Worm (Caenorhabditis elegans) whole organism, late embryonic: ENCODE data around the gene cutl-1.

ENCODE experiments used
- C08G9.2 ChIP-seq: sonication (generic microtip); optimal IDR thresholded peaks from 2 replicates; lab custom pipeline; 2016; ENCODE audit warnings: mild to moderate bottlenecking, missing genetic modification characterization, moderate library complexity, missing compliant biosample characterization
- K02D7.2 ChIP-seq: sonication (generic microtip); optimal IDR thresholded peaks from 2 replicates; lab custom pipeline; 2017; ENCODE audit warnings: mild to moderate bottlenecking, missing genetic modification characterization, missing compliant biosample characterization
- K09A11.1 ChIP-seq: sonication (generic microtip); optimal IDR thresholded peaks from 2 replicates; lab custom pipeline; 2017; ENCODE audit warnings: antibody characterized with exemption, mild to moderate bottlenecking, missing genetic modification characterization, missing compliant biosample characterization; ENCODE audit not compliant: insufficient read depth
- T23F11.4 ChIP-seq: fragments of 200-800 bp; sonication (Bioruptor generic); optimal IDR thresholded peaks from 2 replicates; lab custom pipeline; 2018; ENCODE audit warnings: mild to moderate bottlenecking, missing genetic modification characterization, missing compliant biosample characterization
- Y22D7AL.16 ChIP-seq: sonication (generic microtip); optimal IDR thresholded peaks from 2 replicates; lab custom pipeline; 2016; ENCODE audit warnings: missing genetic modification characterization, missing compliant biosample characterization
- ahr-1 ChIP-seq: sonication (generic microtip); optimal IDR thresholded peaks from 2 replicates; lab custom pipeline; 2016; ENCODE audit warnings: missing genetic modification characterization, missing compliant biosample characterization
- ama-1 ChIP-seq: fragments of 150-350 bp; optimal IDR thresholded peaks from 2 replicates; lab custom pipeline; 2014
- ceh-14 ChIP-seq: sonication (generic microtip); optimal IDR thresholded peaks from 2 replicates; lab custom pipeline; 2016; ENCODE audit warnings: missing genotype, missing genetic modification characterization, missing compliant biosample characterization
- ceh-18 ChIP-seq: sonication (generic microtip); optimal IDR thresholded peaks from 2 replicates; lab custom pipeline; 2016; ENCODE audit warnings: missing genetic modification characterization, missing compliant biosample characterization
- ceh-2 ChIP-seq: sonication (generic microtip); optimal IDR thresholded peaks from 2 replicates; lab custom pipeline; 2016; ENCODE audit warnings: missing genotype, missing genetic modification characterization, missing compliant biosample characterization
- ceh-22 ChIP-seq: sonication (generic microtip); optimal IDR thresholded peaks from 2 replicates; lab custom pipeline; 2017; ENCODE audit warnings: missing biosample characterization, missing genetic modification characterization
- ceh-24 ChIP-seq: sonication (generic microtip); optimal IDR thresholded peaks from 2 replicates; lab custom pipeline; 2016; ENCODE audit warnings: mild to moderate bottlenecking, missing genetic modification characterization, missing compliant biosample characterization
- ceh-30 ChIP-seq: fragments of 150-350 bp; optimal IDR thresholded peaks from 2 replicates; lab custom pipeline; 2014; ENCODE audit warnings: missing biosample characterization, missing genetic modification characterization
- ceh-31 ChIP-seq: sonication (generic microtip); optimal IDR thresholded peaks from 2 replicates; lab custom pipeline; 2016; ENCODE audit warnings: missing genetic modification characterization, missing compliant biosample characterization
- ceh-34 ChIP-seq: sonication (generic microtip); optimal IDR thresholded peaks from 2 replicates; lab custom pipeline; 2016; ENCODE audit warnings: mild to moderate bottlenecking, missing genetic modification characterization, missing compliant biosample characterization
- ceh-45 ChIP-seq: fragments of 200-800 bp; sonication (Bioruptor generic); IDR thresholded peaks from 2 replicates; pipeline ENCODE4 v1.3.6; 2022; ENCODE audit warnings: missing genetic modification reagents, missing genetic modification characterization, missing compliant biosample characterization
- ceh-6 ChIP-seq: fragments of 200-800 bp; sonication (Bioruptor generic); optimal IDR thresholded peaks from 2 replicates; lab custom pipeline; 2018; ENCODE audit warnings: mild to moderate bottlenecking, missing genetic modification characterization, missing compliant biosample characterization
- ceh-9 ChIP-seq: sonication (generic microtip); optimal IDR thresholded peaks from 2 replicates; lab custom pipeline; 2016; ENCODE audit warnings: mild to moderate bottlenecking, missing genetic modification characterization, inconsistent platforms, missing compliant biosample characterization
- dmd-4 ChIP-seq: sonication (generic microtip); optimal IDR thresholded peaks from 2 replicates; lab custom pipeline; 2016; ENCODE audit warnings: borderline replicate concordance, missing genetic modification characterization, missing compliant biosample characterization
- dve-1 ChIP-seq: sonication (generic microtip); optimal IDR thresholded peaks from 2 replicates; lab custom pipeline; 2017; ENCODE audit warnings: antibody characterized with exemption, mild to moderate bottlenecking, missing genetic modification characterization, missing compliant biosample characterization
- elt-2 ChIP-seq: sonication (generic microtip); optimal IDR thresholded peaks from 2 replicates; lab custom pipeline; 2016; ENCODE audit warnings: missing genetic modification reagents, missing genetic modification characterization, missing compliant biosample characterization
- ets-4 ChIP-seq: sonication (generic microtip); optimal IDR thresholded peaks from 2 replicates; lab custom pipeline; 2016; ENCODE audit warnings: missing genetic modification characterization, missing compliant biosample characterization
- eyg-1 ChIP-seq: sonication (generic microtip); optimal IDR thresholded peaks from 2 replicates; lab custom pipeline; 2016; ENCODE audit warnings: missing genotype, missing genetic modification characterization, missing compliant biosample characterization
- fax-1 ChIP-seq: sonication (generic microtip); optimal IDR thresholded peaks from 2 replicates; lab custom pipeline; 2016; ENCODE audit warnings: missing genotype, missing genetic modification characterization, missing compliant biosample characterization
- fkh-6 ChIP-seq: sonication (generic microtip); optimal IDR thresholded peaks from 2 replicates; lab custom pipeline; 2016; ENCODE audit warnings: missing genetic modification characterization, missing compliant biosample characterization
- gmeb-2 ChIP-seq: sonication (generic microtip); optimal IDR thresholded peaks from 2 replicates; lab custom pipeline; 2016; ENCODE audit warnings: missing genetic modification characterization, inconsistent platforms, missing compliant biosample characterization
- hlh-6 ChIP-seq: sonication (generic microtip); optimal IDR thresholded peaks from 2 replicates; lab custom pipeline; 2016; ENCODE audit warnings: missing genotype, missing genetic modification characterization, missing compliant biosample characterization
- hlh-8 ChIP-seq: sonication (generic microtip); optimal IDR thresholded peaks from 2 replicates; lab custom pipeline; 2016; ENCODE audit warnings: missing genotype, missing genetic modification characterization, missing compliant biosample characterization
- lim-6 ChIP-seq: sonication (generic microtip); optimal IDR thresholded peaks from 2 replicates; lab custom pipeline; 2016; ENCODE audit warnings: missing genetic modification characterization, missing compliant biosample characterization
- lin-11 ChIP-seq: fragments of 200-800 bp; sonication (Bioruptor generic); optimal IDR thresholded peaks from 2 replicates; lab custom pipeline; 2018; ENCODE audit warnings: mild to moderate bottlenecking, missing genetic modification characterization, missing compliant biosample characterization
- madf-2 ChIP-seq: sonication (generic microtip); optimal IDR thresholded peaks from 2 replicates; lab custom pipeline; 2017; ENCODE audit warnings: missing genetic modification characterization, missing compliant biosample characterization
- mec-3 ChIP-seq: sonication (generic microtip); optimal IDR thresholded peaks from 2 replicates; lab custom pipeline; 2016; ENCODE audit warnings: borderline replicate concordance, missing genetic modification characterization, missing compliant biosample characterization
- nfya-1 ChIP-seq: sonication (generic microtip); optimal IDR thresholded peaks from 2 replicates; lab custom pipeline; 2017; ENCODE audit warnings: missing genetic modification characterization, mild to moderate bottlenecking, missing compliant biosample characterization, antibody characterized with exemption, moderate library complexity
- nhr-11 ChIP-seq: fragments of 150-350 bp; optimal IDR thresholded peaks from 2 replicates; lab custom pipeline; 2014; ENCODE audit warnings: missing biosample characterization, missing genetic modification characterization
- odd-2 ChIP-seq: sonication (generic microtip); optimal IDR thresholded peaks from 2 replicates; lab custom pipeline; 2017; ENCODE audit warnings: antibody characterized with exemption, mild to moderate bottlenecking, missing genetic modification characterization, missing compliant biosample characterization
- pat-9 ChIP-seq: fragments of 200-800 bp; sonication (Bioruptor generic); optimal IDR thresholded peaks from 2 replicates; lab custom pipeline; 2018; ENCODE audit warnings: mild to moderate bottlenecking, missing genetic modification characterization, moderate library complexity, missing compliant biosample characterization
- ref-2 ChIP-seq: sonication (generic microtip); optimal IDR thresholded peaks from 2 replicates; lab custom pipeline; 2016; ENCODE audit warnings: missing genetic modification characterization, missing compliant biosample characterization
- rnt-1 ChIP-seq: sonication (generic microtip); optimal IDR thresholded peaks from 2 replicates; lab custom pipeline; 2016; ENCODE audit warnings: missing genetic modification characterization, missing compliant biosample characterization
- sdc-2 ChIP-seq: sonication (generic microtip); optimal IDR thresholded peaks from 2 replicates; lab custom pipeline; 2016; ENCODE audit warnings: missing genotype, missing genetic modification characterization, missing compliant biosample characterization
- sox-2 ChIP-seq: fragments of 200-800 bp; sonication (Bioruptor generic); IDR thresholded peaks from 2 replicates; pipeline ENCODE4 v1.3.6; 2022; ENCODE audit warnings: missing genetic modification reagents, missing genetic modification characterization, missing compliant biosample characterization
- syd-9 ChIP-seq: sonication (generic microtip); optimal IDR thresholded peaks from 2 replicates; lab custom pipeline; 2016; ENCODE audit warnings: mild to moderate bottlenecking, missing genetic modification characterization, moderate library complexity, missing compliant biosample characterization
- tbx-2 ChIP-seq: sonication (generic microtip); optimal IDR thresholded peaks from 2 replicates; lab custom pipeline; 2016; ENCODE audit warnings: missing genetic modification characterization, missing compliant biosample characterization
- tbx-7 ChIP-seq: sonication (generic microtip); optimal IDR thresholded peaks from 2 replicates; lab custom pipeline; 2016; ENCODE audit warnings: missing genotype, missing genetic modification characterization, missing compliant biosample characterization
- ttx-3 ChIP-seq: sonication (generic microtip); optimal IDR thresholded peaks from 2 replicates; lab custom pipeline; 2016; ENCODE audit warnings: missing genetic modification reagents, missing genetic modification characterization, missing compliant biosample characterization
- unc-3 ChIP-seq, 2 experiments: fragments of 200-800 bp in 1 of 2; sonication (Bioruptor generic) in 1 of 2; sonication (generic microtip) in 1 of 2; conservative IDR thresholded peaks in 1 of 2; optimal IDR thresholded peaks in 1 of 2; 2 replicates each; pipeline versions ENCODE4 v1.3.6 to Lab custom; 2016 to 2022; ENCODE audit warnings: missing compliant biosample characterization in 2 of 2, missing genetic modification characterization in 2 of 2, missing genetic modification reagents in 1 of 2
- unc-42 ChIP-seq: sonication (generic microtip); optimal IDR thresholded peaks from 2 replicates; lab custom pipeline; 2016; ENCODE audit warnings: missing genotype, missing genetic modification characterization, missing compliant biosample characterization
- zip-5 ChIP-seq: sonication (generic microtip); optimal IDR thresholded peaks from 2 replicates; lab custom pipeline; 2016; ENCODE audit warnings: missing genetic modification characterization, missing compliant biosample characterization
- ztf-16 ChIP-seq: sonication (generic microtip); optimal IDR thresholded peaks from 2 replicates; lab custom pipeline; 2017; ENCODE audit warnings: missing genetic modification characterization, missing compliant biosample characterization

The cutl-1 gene

ce11 chrV:13410688-13411087 is 4.8 kb upstream of the cutl-1 start, which contains the start of gene F53F1.4:
Gene F53F1.4, plus strand, starts transcription at chrV:13411077.
- TF ChIP-seq ceh-2 (tag; lab: Kevin White, UChicago): no peak
- no peak for TF ChIP-seq fkh-6 (tag; lab: Kevin White, UChicago)
- no peak for TF ChIP-seq odd-2 (tag; lab: Kevin White, UChicago)
- TF ChIP-seq ahr-1 (tag; lab: Kevin White, UChicago): no peak
- TF ChIP-seq ceh-45: no peak
- TF ChIP-seq ceh-6 (GFP tag; lab: Kevin White, UChicago): no peak
- TF ChIP-seq zip-5 (tag; lab: Kevin White, UChicago): no peak
- TF ChIP-seq Y22D7AL.16 (tag; lab: Kevin White, UChicago): no peak
- no peak for TF ChIP-seq ceh-9 (tag; lab: Kevin White, UChicago)

- TF ChIP-seq rnt-1 (tag; lab: Kevin White, UChicago) (no peak), sdc-2 (tag; lab: Kevin White, UChicago) (no peak), tbx-2 (tag; lab: Kevin White, UChicago) (no peak), K09A11.1 (tag; lab: Kevin White, UChicago) (no peak), ceh-45 (no peak), ets-4 (tag; lab: Kevin White, UChicago) (no peak), ceh-14 (tag; lab: Kevin White, UChicago) (peak; percentile 66), nfya-1 (tag; lab: Kevin White, UChicago) (no peak), sox-2 (GFP tag; lab: Robert Waterston, UW) (no peak), hlh-6 (no peak), gmeb-2 (tag; lab: Kevin White, UChicago) (no peak), ttx-3 (tag; lab: Kevin White, UChicago) (no peak), lim-6 (tag; lab: Kevin White, UChicago) (no peak), syd-9 (tag; lab: Kevin White, UChicago) (no peak), unc-42 (tag; lab: Kevin White, UChicago) (peak; percentile 12), ceh-2 (tag; lab: Kevin White, UChicago) (peak; percentile 52), fkh-6 (tag; lab: Kevin White, UChicago) (no peak), ahr-1 (tag; lab: Kevin White, UChicago) (no peak), C08G9.2 (peak; percentile 57), ceh-24 (no peak), Y22D7AL.16 (tag; lab: Kevin White, UChicago) (no peak), ceh-6 (GFP tag; lab: Kevin White, UChicago) (no peak), ceh-18 (tag; lab: Kevin White, UChicago) (no peak), nhr-11 (tag; lab: Kevin White, UChicago) (no peak), mec-3 (tag; lab: Kevin White, UChicago) (no peak), ceh-30 (tag; lab: Kevin White, UChicago) (no peak), lin-11 (no peak), pat-9 (no peak), unc-3 (GFP tag; conservative IDR thresholded peaks at IDR 0.05; lab: Robert Waterston, UW) (no peak), unc-3 (tag; optimal IDR thresholded peaks at IDR 0.05; lab: Kevin White, UChicago) (no peak), hlh-8 (tag; lab: Kevin White, UChicago) (no peak), dmd-4 (tag; lab: Kevin White, UChicago) (no peak), K02D7.2 (no peak), fax-1 (no peak), ceh-34 (tag; lab: Kevin White, UChicago) (no peak), ref-2 (peak; percentile 26), ceh-9 (tag; lab: Kevin White, UChicago) (no peak), dve-1 (no peak), ceh-22 (tag; lab: Kevin White, UChicago) (no peak), ztf-16 (tag; lab: Kevin White, UChicago) (no peak), T23F11.4 (GFP tag; lab: Kevin White, UChicago) (no peak), ceh-31 (tag; lab: Kevin White, UChicago) (peak; percentile 61), eyg-1 (no peak), zip-5 (tag; lab: Kevin White, UChicago) (peak; percentile 11), ama-1 (lab: Kevin White, UChicago) (no peak), elt-2 (tag; lab: Kevin White, UChicago) (no peak), madf-2 (tag; lab: Kevin White, UChicago) (no peak), tbx-7 (tag; lab: Kevin White, UChicago) (peak; percentile 37)
Observed at ce11 chrV:13409089-13409488, 3.2 kb upstream of the cutl-1 start.
